Fruit fly (Drosophila melanogaster) Kc167 (cell line): ENCODE data around the gene CG7565.

Experiments used
- Myc ChIP-seq: fragments of >200 bp; optimal IDR thresholded peaks from 2 replicates; lab custom pipeline; 2017; ENCODE audit warnings: missing external identifiers
- psq ChIP-seq: fragments of >200 bp; optimal IDR thresholded peaks from 2 replicates; lab custom pipeline; 2017; ENCODE audit warnings: missing external identifiers
- ttk ChIP-seq: sonication (Bioruptor generic); optimal IDR thresholded peaks from 2 replicates; lab custom pipeline; 2017; ENCODE audit warnings: missing external identifiers

DNA sequence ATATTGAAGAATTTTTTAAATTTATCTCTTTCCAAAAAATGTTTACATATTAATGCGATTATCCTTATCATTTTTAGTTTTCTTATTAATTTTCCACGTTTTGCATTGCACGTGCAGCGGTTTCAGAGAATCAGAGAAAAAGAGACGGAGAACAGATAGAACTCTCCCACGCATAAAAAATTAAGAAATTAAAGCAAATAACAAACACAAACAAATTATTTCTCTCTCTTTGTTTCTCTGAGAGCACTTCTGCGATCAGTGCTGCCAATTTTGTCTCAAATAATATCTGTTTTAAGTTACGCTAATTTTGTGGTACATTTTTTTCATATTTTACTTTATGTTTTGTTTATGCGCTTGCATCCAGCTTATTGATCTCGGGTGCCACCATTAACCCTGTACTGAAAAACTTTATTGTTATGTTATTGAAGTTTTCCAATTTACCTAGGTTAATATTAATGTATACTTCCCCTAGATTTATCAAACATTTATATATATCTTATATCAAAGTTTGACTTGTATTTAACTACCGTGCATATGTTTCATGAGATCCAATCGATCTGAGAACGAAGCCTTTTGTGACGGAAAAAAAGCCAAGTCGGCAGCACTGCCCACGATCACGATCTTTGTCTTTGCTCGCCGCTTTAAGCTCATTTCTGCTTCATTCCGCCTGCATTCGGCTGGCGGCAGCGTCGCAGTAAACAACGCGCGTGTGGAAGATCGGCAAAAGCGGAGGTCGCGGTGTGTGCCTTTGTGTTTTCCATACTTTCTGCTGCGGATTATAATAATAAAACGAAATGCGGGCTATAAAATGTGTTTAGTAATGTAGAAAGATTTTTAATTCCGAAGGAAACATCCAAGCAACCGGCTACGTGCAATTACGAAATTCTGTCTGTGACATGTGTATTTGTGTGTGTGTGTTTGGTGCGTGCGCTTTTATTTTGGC, 28.1 kb downstream of the CG7565 start, which contains the start of gene Sarm:
- no peak for TF ChIP-seq Myc (lab: Kevin White, UChicago)
- no peak for TF ChIP-seq ttk
- no peak for TF ChIP-seq psq (lab: Kevin White, UChicago)
